Fruit fly (Drosophila melanogaster): ENCODE measurements around the gene CG14711.

DNA sequence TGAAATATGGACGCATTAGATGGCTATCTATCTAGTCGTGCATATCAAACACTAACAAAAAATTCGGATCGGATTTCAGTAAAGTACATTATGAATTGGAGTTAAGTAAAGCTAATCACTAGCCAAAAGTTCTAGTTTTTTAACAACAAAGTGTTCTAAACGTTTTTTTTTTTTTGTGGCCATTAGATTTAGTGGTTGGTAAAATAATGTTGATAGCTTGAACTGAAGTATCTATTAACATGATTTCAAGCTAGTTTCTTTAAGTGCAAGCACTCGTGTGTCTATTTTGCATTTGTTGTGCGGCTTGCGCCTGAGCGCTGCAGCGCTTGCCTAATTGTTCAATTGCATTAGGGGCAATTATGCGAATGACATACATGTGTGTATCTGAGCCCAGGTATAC is 39.5 kb downstream of the CG14711 start:
- TF ChIP-seq scrt (GFP tag; optimal IDR thresholded peaks at IDR 0.05) (no peak), grau (tag; optimal IDR thresholded peaks at IDR 0.05) (no peak), dan (GFP tag; IDR thresholded peaks at IDR 0.05) (no peak), MESR4 (GFP tag; optimal IDR thresholded peaks at IDR 0.05) (no peak), Ssrp (tag; optimal IDR thresholded peaks at IDR 0.05) (no peak), kay (GFP tag; optimal IDR thresholded peaks at IDR 0.05) (no peak), CG17568 (GFP tag; optimal IDR thresholded peaks at IDR 0.05) (no peak), CG12391 (tag; optimal IDR thresholded peaks at IDR 0.05) (no peak), gcm2 (GFP tag; optimal IDR thresholded peaks at IDR 0.05) (no peak), CG15073 (GFP tag; optimal IDR thresholded peaks at IDR 0.05) (no peak), tup (GFP tag; optimal IDR thresholded peaks at IDR 0.05) (no peak)

Measured in whole organism, embryonic.